Fruit fly (Drosophila melanogaster) whole organism, embryonic: Measurements from ENCODE around the gene fz3.

ENCODE experiments used
- Atf-2 ChIP-seq: fragments of 200-800 bp; sonication (Bioruptor generic); optimal IDR thresholded peaks from 2 replicates; lab custom pipeline; 2016; ENCODE audit warnings: missing biosample characterization, missing genetic modification characterization
- Atf6 ChIP-seq: fragments of 200-800 bp; sonication (Bioruptor generic); IDR thresholded peaks from 2 replicates; pipeline ENCODE4 v1.3.6; 2022; ENCODE audit warnings: missing biosample characterization, missing genetic modification characterization
- Bgb ChIP-seq: fragments of 200-800 bp; sonication (Bioruptor generic); IDR thresholded peaks from 2 replicates; pipeline ENCODE4 v1.3.6; 2022; ENCODE audit warnings: missing biosample characterization, missing genetic modification characterization; ENCODE audit not compliant: partially characterized antibody
- CG10543 ChIP-seq: fragments of 200-800 bp; sonication (Bioruptor generic); optimal IDR thresholded peaks from 3 replicates; lab custom pipeline; 2017; ENCODE audit warnings: missing biosample characterization, mild to moderate bottlenecking, missing genetic modification characterization, moderate library complexity
- CG10979 ChIP-seq: fragments of 200-800 bp; sonication (Bioruptor generic); optimal IDR thresholded peaks from 2 replicates; lab custom pipeline; 2018; ENCODE audit warnings: missing biosample characterization, mild to moderate bottlenecking, missing genetic modification characterization, moderate library complexity
- CG11247 ChIP-seq: fragments of 200-800 bp; sonication (Bioruptor generic); IDR thresholded peaks from 2 replicates; pipeline ENCODE4 v1.3.6; 2022; ENCODE audit warnings: missing biosample characterization, missing genetic modification characterization
- CG12659 ChIP-seq: fragments of 200-800 bp; sonication (Bioruptor generic); optimal IDR thresholded peaks from 3 replicates; lab custom pipeline; 2017; ENCODE audit warnings: mild to moderate bottlenecking, missing biosample characterization, missing genetic modification reagents, missing genetic modification characterization
- CG13424 ChIP-seq: fragments of 200-800 bp; sonication (Bioruptor generic); optimal IDR thresholded peaks from 2 replicates; lab custom pipeline; 2019; ENCODE audit warnings: missing biosample characterization, mild to moderate bottlenecking, missing genetic modification characterization, moderate library complexity
- CG14014 ChIP-seq: fragments of 200-800 bp; sonication (Bioruptor generic); IDR thresholded peaks from 2 replicates; pipeline ENCODE4 v1.3.6; 2022; ENCODE audit warnings: missing biosample characterization, missing genetic modification characterization
- CG16813 ChIP-seq: fragments of 200-800 bp; sonication (Bioruptor generic); IDR thresholded peaks from 3 replicates; pipeline ENCODE4 v1.3.6; 2022; ENCODE audit warnings: missing biosample characterization, missing genetic modification characterization; ENCODE audit not compliant: partially characterized antibody
- CG18476 ChIP-seq: fragments of 200-800 bp; sonication (Bioruptor generic); optimal IDR thresholded peaks from 2 replicates; lab custom pipeline; 2016; ENCODE audit warnings: missing biosample characterization, mild to moderate bottlenecking, missing genetic modification characterization
- CG2129 ChIP-seq: fragments of 200-800 bp; sonication (Bioruptor generic); IDR thresholded peaks from 2 replicates; pipeline ENCODE4 v1.3.6; 2022; ENCODE audit warnings: missing biosample characterization, missing genetic modification characterization; ENCODE audit not compliant: partially characterized antibody
- CG33557 ChIP-seq: fragments of 200-800 bp; sonication (Bioruptor generic); optimal IDR thresholded peaks from 2 replicates; lab custom pipeline; 2019; ENCODE audit warnings: missing biosample characterization, mild to moderate bottlenecking, missing genetic modification characterization, moderate library complexity
- CG34224 ChIP-seq: fragments of 200-800 bp; sonication (Bioruptor generic); IDR thresholded peaks from 3 replicates; pipeline ENCODE4 v1.3.6; 2022; ENCODE audit warnings: missing biosample characterization, missing genetic modification characterization; ENCODE audit not compliant: partially characterized antibody
- CG34376 ChIP-seq: fragments of 200-800 bp; sonication (Bioruptor generic); optimal IDR thresholded peaks from 2 replicates; lab custom pipeline; 2018; ENCODE audit warnings: missing biosample characterization, mild to moderate bottlenecking, missing genetic modification characterization
- CG6791 ChIP-seq: fragments of 200-800 bp; sonication (Bioruptor generic); IDR thresholded peaks from 3 replicates; pipeline ENCODE4 v1.3.6; 2022; ENCODE audit warnings: missing biosample characterization, missing genetic modification characterization; ENCODE audit not compliant: partially characterized antibody
- CG7987 ChIP-seq: fragments of 200-800 bp; sonication (Bioruptor generic); optimal IDR thresholded peaks from 2 replicates; lab custom pipeline; 2018; ENCODE audit warnings: missing biosample characterization, mild to moderate bottlenecking, missing genetic modification characterization, moderate library complexity
- CG8290 ChIP-seq, 3 experiments: fragments of 200-800 bp; sonication (Bioruptor generic); optimal IDR thresholded peaks; 2 replicates each; lab custom pipeline; 2016 to 2019; ENCODE audit warnings: missing biosample characterization in 3 of 3, missing genetic modification characterization in 3 of 3, mild to moderate bottlenecking in 2 of 3, moderate library complexity in 1 of 3
- CTCF ChIP-seq: fragments of 200-800 bp; sonication (Bioruptor generic); optimal IDR thresholded peaks from 2 replicates; lab custom pipeline; 2017; ENCODE audit warnings: missing biosample characterization, mild to moderate bottlenecking, missing genetic modification characterization, moderate library complexity
- Dad ChIP-seq: fragments of 200-800 bp; sonication (Bioruptor generic); optimal IDR thresholded peaks from 3 replicates; lab custom pipeline; 2016; ENCODE audit warnings: missing biosample characterization, missing genetic modification characterization
- Dbx ChIP-seq: fragments of 200-800 bp; sonication (Bioruptor generic); IDR thresholded peaks from 3 replicates; pipeline ENCODE4 v1.3.6; 2022; ENCODE audit warnings: missing biosample characterization, missing genetic modification characterization
- Dll ChIP-seq: fragments of 200-800 bp; sonication (Bioruptor generic); IDR thresholded peaks from 4 replicates; pipeline ENCODE4 v1.3.6; 2022; ENCODE audit warnings: missing biosample characterization, missing genetic modification characterization; ENCODE audit not compliant: partially characterized antibody
- HLH3B ChIP-seq: fragments of 200-800 bp; sonication (Bioruptor generic); IDR thresholded peaks from 2 replicates; pipeline ENCODE4 v1.3.6; 2022; ENCODE audit warnings: missing biosample characterization, missing genetic modification characterization
- HLHmδ ChIP-seq: fragments of 200-800 bp; sonication (Bioruptor generic); optimal IDR thresholded peaks from 2 replicates; lab custom pipeline; 2018; ENCODE audit warnings: missing biosample characterization, mild to moderate bottlenecking, missing genetic modification characterization, moderate library complexity
- MBD-R2 ChIP-seq: fragments of 200-800 bp; sonication (Bioruptor generic); IDR thresholded peaks from 2 replicates; pipeline ENCODE4 v1.3.6; 2022; ENCODE audit warnings: missing biosample characterization, missing genetic modification characterization
- MESR4 ChIP-seq: fragments of 200-800 bp; sonication (Bioruptor generic); optimal IDR thresholded peaks from 2 replicates; lab custom pipeline; 2018; ENCODE audit warnings: missing biosample characterization, mild to moderate bottlenecking, missing genetic modification characterization, moderate library complexity
- Med ChIP-seq: fragments of 200-800 bp; sonication (Bioruptor generic); peaks from one replicate; lab custom pipeline; 2016; ENCODE audit warnings: missing biosample characterization, missing genetic modification characterization, mild to moderate bottlenecking, inconsistent platforms, moderate library complexity
- Nf-YB ChIP-seq: fragments of 200-800 bp; sonication (Bioruptor generic); optimal IDR thresholded peaks from 3 replicates; lab custom pipeline; 2019; ENCODE audit warnings: missing biosample characterization, mild to moderate bottlenecking, missing genetic modification characterization, moderate library complexity
- Opbp ChIP-seq: fragments of 200-800 bp; sonication (Bioruptor generic); IDR thresholded peaks from 3 replicates; pipeline ENCODE4 v1.3.6; 2022; ENCODE audit warnings: missing biosample characterization, missing genetic modification characterization; ENCODE audit not compliant: partially characterized antibody
- Rfx ChIP-seq: fragments of 200-800 bp; sonication (Bioruptor generic); IDR thresholded peaks from 2 replicates; pipeline ENCODE4 v1.3.6; 2022; ENCODE audit warnings: missing biosample characterization, missing genetic modification characterization
- Sry-β ChIP-seq: fragments of 200-800 bp; sonication (Bioruptor generic); optimal IDR thresholded peaks from 2 replicates; lab custom pipeline; 2018; ENCODE audit warnings: missing biosample characterization, mild to moderate bottlenecking, missing genetic modification characterization, moderate library complexity
- Sry-δ ChIP-seq: fragments of 200-800 bp; sonication (Bioruptor generic); optimal IDR thresholded peaks from 2 replicates; lab custom pipeline; 2016; ENCODE audit warnings: missing biosample characterization, missing genetic modification characterization
- Stat92E ChIP-seq, 3 experiments: fragments of >200 bp in 2 of 3; fragments of 200-800 bp in 1 of 3; sonication (Bioruptor generic) in 1 of 3; optimal IDR thresholded peaks; 2 replicates each; lab custom pipeline; 2017 to 2019; ENCODE audit warnings: missing biosample characterization in 3 of 3, missing genetic modification characterization in 3 of 3, mild to moderate bottlenecking in 1 of 3, moderate library complexity in 1 of 3
- aop ChIP-seq: fragments of 200-800 bp; sonication (Bioruptor generic); IDR thresholded peaks from 2 replicates; pipeline ENCODE4 v1.3.6; 2022; ENCODE audit warnings: missing biosample characterization, missing genetic modification characterization
- chm ChIP-seq: fragments of 200-800 bp; sonication (Bioruptor generic); IDR thresholded peaks from 2 replicates; pipeline ENCODE4 v1.3.6; 2022; ENCODE audit warnings: missing biosample characterization, missing genetic modification characterization
- crol ChIP-seq: fragments of 200-800 bp; sonication (Bioruptor generic); IDR thresholded peaks from 2 replicates; pipeline ENCODE4 v1.3.6; 2022; ENCODE audit warnings: missing biosample characterization, missing genetic modification characterization
- gem ChIP-seq: fragments of 200-800 bp; sonication (Bioruptor generic); optimal IDR thresholded peaks from 2 replicates; lab custom pipeline; 2019; ENCODE audit warnings: missing biosample characterization, mild to moderate bottlenecking, missing genetic modification characterization, moderate library complexity
- hb ChIP-seq: fragments of 200-800 bp; sonication (Bioruptor generic); IDR thresholded peaks from 3 replicates; pipeline ENCODE4 v1.3.6; 2022; ENCODE audit warnings: missing biosample characterization, missing genetic modification characterization; ENCODE audit not compliant: partially characterized antibody
- her ChIP-seq: fragments of 200-800 bp; sonication (Bioruptor generic); optimal IDR thresholded peaks from 2 replicates; lab custom pipeline; 2016; ENCODE audit warnings: missing biosample characterization, missing genetic modification characterization
- lola ChIP-seq, 3 experiments: fragments of >200 bp in 2 of 3; fragments of 200-800 bp in 1 of 3; sonication (Bioruptor generic) in 1 of 3; optimal IDR thresholded peaks; 2 replicates each; lab custom pipeline; 2017 to 2019; ENCODE audit warnings: missing biosample characterization in 3 of 3, missing genetic modification characterization in 3 of 3, mild to moderate bottlenecking in 1 of 3, moderate library complexity in 1 of 3
- peb ChIP-seq: fragments of 200-800 bp; sonication (Bioruptor generic); IDR thresholded peaks from 2 replicates; pipeline ENCODE4 v1.3.6; 2022; ENCODE audit warnings: missing biosample characterization, missing genetic modification characterization
- pum ChIP-seq: fragments of 200-800 bp; sonication (Bioruptor generic); optimal IDR thresholded peaks from 2 replicates; lab custom pipeline; 2016; ENCODE audit warnings: missing biosample characterization, missing genetic modification characterization
- pzg ChIP-seq: fragments of 200-800 bp; sonication (Bioruptor generic); optimal IDR thresholded peaks from 3 replicates; lab custom pipeline; 2018; ENCODE audit warnings: missing biosample characterization, mild to moderate bottlenecking, missing genetic modification characterization, moderate library complexity
- ranshi ChIP-seq: fragments of 200-800 bp; sonication (Bioruptor generic); IDR thresholded peaks from 2 replicates; pipeline ENCODE4 v1.3.6; 2022; ENCODE audit warnings: missing biosample characterization, missing genetic modification characterization
- ro ChIP-seq: fragments of 200-800 bp; sonication (Bioruptor generic); IDR thresholded peaks from 2 replicates; pipeline ENCODE4 v1.3.6; 2022; ENCODE audit warnings: missing biosample characterization, missing genetic modification characterization
- toy ChIP-seq: fragments of 200-800 bp; sonication (Bioruptor generic); IDR thresholded peaks from 2 replicates; pipeline ENCODE4 v1.3.6; 2022; ENCODE audit warnings: missing biosample characterization, missing genetic modification characterization
- vnd ChIP-seq: fragments of 200-800 bp; sonication (Bioruptor generic); IDR thresholded peaks from 3 replicates; pipeline ENCODE4 v1.3.6; 2022; ENCODE audit warnings: missing biosample characterization, missing genetic modification characterization; ENCODE audit not compliant: partially characterized antibody
- zen2 ChIP-seq: fragments of 200-800 bp; sonication (Bioruptor generic); IDR thresholded peaks from 3 replicates; pipeline ENCODE4 v1.3.6; 2022; ENCODE audit warnings: missing biosample characterization, missing genetic modification characterization; ENCODE audit not compliant: partially characterized antibody

The fz3 gene

dm6 chrX:769639-770124 lies at the start of gene fz3:
TSS of gene fz3 (plus strand) at chrX:769945.
- TF ChIP-seq CG8290 (GFP tag; optimal IDR thresholded peaks at IDR 0.05; lab: Kevin White, UChicago) (no peak), CG8290 (tag; optimal IDR thresholded peaks at IDR 0.05; lab: Kevin White, UChicago) (peak in 1 of 2 experiments; percentile 76), CG10979 (tag; lab: Kevin White, UChicago) (peak; percentile 34), pzg (peak; percentile 62), Dll (GFP tag; lab: Robert Waterston, UW) (peak; percentile 91), HLHmδ (GFP tag; lab: Kevin White, UChicago) (peak; percentile 74), Rfx (GFP tag; lab: Robert Waterston, UW) (peak; percentile 16; the same call in 1 of the 2 replicates), lola (GFP tag; optimal IDR thresholded peaks at IDR 0.05; lab: Kevin White, UChicago) (no peak), CG34224 (GFP tag; lab: Robert Waterston, UW) (peak; percentile 90), CG11247 (0 out of 2 replicates have a peak, but pooled peaks have one; percentile 16), Bgb (GFP tag; lab: Robert Waterston, UW) (peak; percentile 93), HLH3B (GFP tag; lab: Robert Waterston, UW) (no peak), Stat92E (GFP tag; optimal IDR thresholded peaks at IDR 0.05; lab: Kevin White, UChicago) (peak in 1 of 3 experiments; percentile 39), CG12659 (GFP tag; lab: Kevin White, UChicago) (peak; percentile 53), CG33557 (GFP tag; lab: Kevin White, UChicago) (peak; percentile 29), gem (tag; lab: Kevin White, UChicago) (peak; percentile 5), Sry-β (GFP tag; lab: Kevin White, UChicago) (peak; percentile 9), zen2 (peak; percentile 85), toy (GFP tag; lab: Robert Waterston, UW) (no peak), Opbp (GFP tag; lab: Robert Waterston, UW) (peak; percentile 89), her (GFP tag; lab: Kevin White, UChicago) (no peak), peb (GFP tag; lab: Robert Waterston, UW) (0 out of 2 replicates have a peak, but pooled peaks have one; percentile 11), CG2129 (GFP tag; lab: Robert Waterston, UW) (peak; percentile 55), CG6791 (GFP tag; lab: Robert Waterston, UW) (peak; percentile 93), Sry-δ (GFP tag; lab: Kevin White, UChicago) (peak; percentile 77), CG18476 (GFP tag; lab: Kevin White, UChicago) (no peak), CG13424 (tag; lab: Kevin White, UChicago) (peak; percentile 22), vnd (GFP tag; lab: Robert Waterston, UW) (peak; percentile 81), CG14014 (no peak), hb (GFP tag; lab: Robert Waterston, UW) (peak; percentile 75), CG7987 (GFP tag; lab: Kevin White, UChicago) (peak; percentile 36), Atf6 (GFP tag; lab: Robert Waterston, UW) (no peak), CG34376 (GFP tag; lab: Kevin White, UChicago) (no peak), CTCF (GFP tag; lab: Kevin White, UChicago) (peak; percentile 88), ro (GFP tag; lab: Robert Waterston, UW) (no peak), aop (GFP tag; lab: Robert Waterston, UW) (no peak), ranshi (peak; percentile 20; the same call in 1 of the 2 replicates), Nf-YB (GFP tag; lab: Kevin White, UChicago) (peak; percentile 1), Atf-2 (no peak), CG10543 (GFP tag; lab: Kevin White, UChicago) (peak; percentile 9), CG16813 (peak; percentile 85), Dbx (GFP tag; lab: Robert Waterston, UW) (0 out of 3 replicates have a peak, but pooled peaks have one; percentile 35), pum (GFP tag; lab: Kevin White, UChicago) (no peak), MESR4 (GFP tag; lab: Kevin White, UChicago) (peak; percentile 9), MBD-R2 (peak; percentile 54), chm (GFP tag; lab: Robert Waterston, UW) (peak; percentile 68; the same call in 1 of the 2 replicates), Med (GFP tag; lab: Kevin White, UChicago) (peak; percentile 92), Dad (GFP tag; lab: Kevin White, UChicago) (peak; percentile 15), crol (GFP tag; lab: Robert Waterston, UW) (peak; percentile 79)
